Worm (Caenorhabditis elegans) whole organism, young adult: ENCODE results near the gene glct-6.

Experiments used
- B0019.2 ChIP-seq: fragments of 200-800 bp; sonication (Bioruptor generic); conservative IDR thresholded peaks from 2 replicates; pipeline ENCODE4 v1.3.6; 2022; ENCODE audit warnings: missing genetic modification reagents, missing genetic modification characterization, missing compliant biosample characterization
- B0336.3 ChIP-seq: fragments of 200-800 bp; sonication (Bioruptor generic); IDR thresholded peaks from 2 replicates; pipeline ENCODE4 v1.3.6; 2022; ENCODE audit warnings: missing genetic modification characterization, missing compliant biosample characterization
- C06A6.2 ChIP-seq: fragments of 200-800 bp; sonication (Bioruptor generic); conservative IDR thresholded peaks from 2 replicates; pipeline ENCODE4 v1.3.6; 2022; ENCODE audit warnings: missing genetic modification characterization, missing compliant biosample characterization
- C17E4.6 ChIP-seq: fragments of 200-800 bp; sonication (Bioruptor generic); IDR thresholded peaks from 2 replicates; pipeline ENCODE4 v1.3.6; 2022; ENCODE audit warnings: missing genetic modification reagents, missing genetic modification characterization, missing compliant biosample characterization
- F22D6.2 ChIP-seq: sonication (generic microtip); optimal IDR thresholded peaks from 2 replicates; lab custom pipeline; 2016; ENCODE audit warnings: mild to moderate bottlenecking, missing genetic modification characterization, missing compliant biosample characterization
- F37B4.10 ChIP-seq: fragments of 200-800 bp; sonication (Bioruptor generic); IDR thresholded peaks from 2 replicates; pipeline ENCODE4 v1.3.6; 2022; ENCODE audit warnings: missing genetic modification characterization, missing compliant biosample characterization
- F57A8.1 ChIP-seq: fragments of 200-800 bp; sonication (Bioruptor generic); optimal IDR thresholded peaks from 2 replicates; lab custom pipeline; 2018; ENCODE audit warnings: mild to moderate bottlenecking, missing genetic modification characterization, moderate library complexity, missing compliant biosample characterization
- F57C9.4 ChIP-seq: sonication (generic microtip); optimal IDR thresholded peaks from 2 replicates; lab custom pipeline; 2017; ENCODE audit warnings: mild to moderate bottlenecking, missing genetic modification characterization, missing compliant biosample characterization
- K12H6.12 ChIP-seq: fragments of 200-800 bp; sonication (Bioruptor generic); optimal IDR thresholded peaks from 2 replicates; lab custom pipeline; 2018; ENCODE audit warnings: mild to moderate bottlenecking, missing genetic modification characterization, missing compliant biosample characterization
- T07F8.4 ChIP-seq: sonication (generic microtip); optimal IDR thresholded peaks from 2 replicates; lab custom pipeline; 2016; ENCODE audit warnings: mild to moderate bottlenecking, missing genetic modification characterization, moderate library complexity, missing compliant biosample characterization
- T26A5.8 ChIP-seq: sonication (generic microtip); optimal IDR thresholded peaks from 2 replicates; lab custom pipeline; 2016; ENCODE audit warnings: missing genetic modification characterization, missing compliant biosample characterization
- Y53G8AR.9 ChIP-seq: fragments of 200-800 bp; sonication (Bioruptor generic); conservative IDR thresholded peaks from 2 replicates; pipeline ENCODE4 v1.3.6; 2022; ENCODE audit warnings: missing genetic modification reagents, missing genetic modification characterization, missing compliant biosample characterization
- Y67H2A.10 ChIP-seq: fragments of 200-800 bp; sonication (Bioruptor generic); conservative IDR thresholded peaks from 2 replicates; pipeline ENCODE4 v1.3.6; 2022; ENCODE audit warnings: missing genetic modification reagents, missing genetic modification characterization, missing compliant biosample characterization
- ZK185.1 ChIP-seq: sonication (generic microtip); optimal IDR thresholded peaks from 2 replicates; lab custom pipeline; 2016; ENCODE audit warnings: mild to moderate bottlenecking, missing genetic modification characterization, missing compliant biosample characterization; ENCODE audit not compliant: poor library complexity, severe bottlenecking
- attf-3 ChIP-seq: fragments of 200-800 bp; sonication (Bioruptor generic); conservative IDR thresholded peaks from 2 replicates; pipeline ENCODE4 v1.3.6; 2022; ENCODE audit warnings: missing genetic modification reagents, missing genetic modification characterization, missing compliant biosample characterization
- ccch-3 ChIP-seq: fragments of 200-800 bp; sonication (Bioruptor generic); optimal IDR thresholded peaks from 2 replicates; lab custom pipeline; 2018; ENCODE audit warnings: mild to moderate bottlenecking, missing genetic modification characterization, missing compliant biosample characterization
- cebp-1 ChIP-seq, 2 experiments: fragments of 200-800 bp in 1 of 2; sonication (Bioruptor generic) in 1 of 2; sonication (generic microtip) in 1 of 2; IDR thresholded peaks in 1 of 2; optimal IDR thresholded peaks in 1 of 2; 2 replicates each; pipeline versions ENCODE4 v1.3.6 to Lab custom; 2017 to 2022; ENCODE audit warnings: missing compliant biosample characterization in 2 of 2, missing genetic modification characterization in 2 of 2, mild to moderate bottlenecking in 1 of 2, missing genetic modification reagents in 1 of 2, moderate library complexity in 1 of 2
- ceh-100 ChIP-seq: fragments of 200-800 bp; sonication (Bioruptor generic); IDR thresholded peaks from 2 replicates; pipeline ENCODE4 v1.3.6; 2022; ENCODE audit warnings: missing genetic modification reagents, missing genetic modification characterization, missing compliant biosample characterization
- ceh-40 ChIP-seq: fragments of 200-800 bp; sonication (Bioruptor generic); IDR thresholded peaks from 2 replicates; pipeline ENCODE4 v1.3.6; 2022; ENCODE audit warnings: missing genetic modification characterization, missing compliant biosample characterization
- chd-7 ChIP-seq: sonication (generic microtip); optimal IDR thresholded peaks from 2 replicates; lab custom pipeline; 2016; ENCODE audit warnings: mild to moderate bottlenecking, missing genetic modification characterization, moderate library complexity, missing compliant biosample characterization
- dpff-1 ChIP-seq: sonication (generic microtip); optimal IDR thresholded peaks from 2 replicates; lab custom pipeline; 2017; ENCODE audit warnings: mild to moderate bottlenecking, missing genetic modification characterization, missing compliant biosample characterization
- efl-1 ChIP-seq: fragments of 150-350 bp; optimal IDR thresholded peaks from 2 replicates; lab custom pipeline; 2014; ENCODE audit warnings: missing biosample characterization, missing genetic modification reagents, missing genetic modification characterization
- egl-18 ChIP-seq: fragments of 200-800 bp; sonication (Bioruptor generic); IDR thresholded peaks from 2 replicates; pipeline ENCODE4 v1.3.6; 2022; ENCODE audit warnings: missing genetic modification reagents, missing genetic modification characterization, missing compliant biosample characterization
- egl-44 ChIP-seq: fragments of 200-800 bp; sonication (Bioruptor generic); IDR thresholded peaks from 2 replicates; pipeline ENCODE4 v1.3.6; 2022; ENCODE audit warnings: missing genetic modification reagents, missing genetic modification characterization, missing compliant biosample characterization
- egrh-3 ChIP-seq: fragments of 200-800 bp; sonication (Bioruptor generic); IDR thresholded peaks from 2 replicates; pipeline ENCODE4 v1.3.6; 2022; ENCODE audit warnings: missing genetic modification reagents, missing genetic modification characterization, missing compliant biosample characterization
- ets-4 ChIP-seq: fragments of 200-800 bp; sonication (Bioruptor generic); optimal IDR thresholded peaks from 2 replicates; lab custom pipeline; 2018; ENCODE audit warnings: mild to moderate bottlenecking, missing genetic modification characterization, missing compliant biosample characterization
- lin-26 ChIP-seq: fragments of 200-800 bp; sonication (Bioruptor generic); IDR thresholded peaks from 2 replicates; pipeline ENCODE4 v1.3.6; 2022; ENCODE audit warnings: missing genetic modification reagents, missing genetic modification characterization, missing compliant biosample characterization
- lsl-1 ChIP-seq: fragments of 200-800 bp; sonication (Bioruptor generic); optimal IDR thresholded peaks from 2 replicates; lab custom pipeline; 2018; ENCODE audit warnings: mild to moderate bottlenecking, missing genetic modification characterization, moderate library complexity, missing compliant biosample characterization
- lsy-27 ChIP-seq: sonication (generic microtip); optimal IDR thresholded peaks from 2 replicates; lab custom pipeline; 2017; ENCODE audit warnings: missing genetic modification characterization, mild to moderate bottlenecking, missing compliant biosample characterization, antibody characterized with exemption, missing genotype, borderline replicate concordance; ENCODE audit not compliant: insufficient read depth
- mcd-1 ChIP-seq: fragments of 200-800 bp; sonication (Bioruptor generic); IDR thresholded peaks from 2 replicates; pipeline ENCODE4 v1.3.6; 2022; ENCODE audit warnings: missing genetic modification reagents, missing genetic modification characterization, missing compliant biosample characterization
- nfya-2 ChIP-seq: fragments of 200-800 bp; sonication (Bioruptor generic); IDR thresholded peaks from 2 replicates; pipeline ENCODE4 v1.3.6; 2022; ENCODE audit warnings: missing genetic modification reagents, missing genetic modification characterization, missing compliant biosample characterization
- nhr-120 ChIP-seq: fragments of 200-800 bp; sonication (Bioruptor generic); IDR thresholded peaks from 2 replicates; pipeline ENCODE4 v1.3.6; 2022; ENCODE audit warnings: missing genetic modification characterization, missing compliant biosample characterization
- nhr-90 ChIP-seq: sonication (generic microtip); optimal IDR thresholded peaks from 2 replicates; lab custom pipeline; 2016; ENCODE audit warnings: missing genotype, mild to moderate bottlenecking, missing genetic modification characterization, missing compliant biosample characterization
- sdz-38 ChIP-seq: sonication (generic microtip); optimal IDR thresholded peaks from 2 replicates; lab custom pipeline; 2016; ENCODE audit warnings: missing genotype, missing genetic modification characterization, missing compliant biosample characterization
- sea-2 ChIP-seq: fragments of 200-800 bp; sonication (Bioruptor generic); IDR thresholded peaks from 2 replicates; pipeline ENCODE4 v1.3.6; 2022; ENCODE audit warnings: missing genetic modification characterization, missing compliant biosample characterization
- somi-1 ChIP-seq: fragments of 200-800 bp; sonication (Bioruptor generic); optimal IDR thresholded peaks from 2 replicates; lab custom pipeline; 2018; ENCODE audit warnings: mild to moderate bottlenecking, missing genetic modification characterization, missing compliant biosample characterization
- unc-130 ChIP-seq: sonication (generic microtip); optimal IDR thresholded peaks from 2 replicates; lab custom pipeline; 2016; ENCODE audit warnings: missing genetic modification reagents, missing genetic modification characterization, missing compliant biosample characterization
- ztf-18 ChIP-seq: sonication (generic microtip); optimal IDR thresholded peaks from 2 replicates; lab custom pipeline; 2016; ENCODE audit warnings: missing genotype, mild to moderate bottlenecking, missing genetic modification characterization, missing compliant biosample characterization
- ztf-22 ChIP-seq: fragments of 200-800 bp; sonication (Bioruptor generic); optimal IDR thresholded peaks from 2 replicates; lab custom pipeline; 2018; ENCODE audit warnings: mild to moderate bottlenecking, missing genetic modification characterization, moderate library complexity, missing compliant biosample characterization
- ztf-25 ChIP-seq: fragments of 200-800 bp; sonication (Bioruptor generic); IDR thresholded peaks from 2 replicates; pipeline ENCODE4 v1.3.6; 2022; ENCODE audit warnings: missing genetic modification reagents, missing genetic modification characterization, missing compliant biosample characterization
- ztf-3 ChIP-seq: fragments of 200-800 bp; sonication (Bioruptor generic); optimal IDR thresholded peaks from 2 replicates; lab custom pipeline; 2018; ENCODE audit warnings: mild to moderate bottlenecking, missing genetic modification characterization, missing compliant biosample characterization

The glct-6 gene

DNA sequence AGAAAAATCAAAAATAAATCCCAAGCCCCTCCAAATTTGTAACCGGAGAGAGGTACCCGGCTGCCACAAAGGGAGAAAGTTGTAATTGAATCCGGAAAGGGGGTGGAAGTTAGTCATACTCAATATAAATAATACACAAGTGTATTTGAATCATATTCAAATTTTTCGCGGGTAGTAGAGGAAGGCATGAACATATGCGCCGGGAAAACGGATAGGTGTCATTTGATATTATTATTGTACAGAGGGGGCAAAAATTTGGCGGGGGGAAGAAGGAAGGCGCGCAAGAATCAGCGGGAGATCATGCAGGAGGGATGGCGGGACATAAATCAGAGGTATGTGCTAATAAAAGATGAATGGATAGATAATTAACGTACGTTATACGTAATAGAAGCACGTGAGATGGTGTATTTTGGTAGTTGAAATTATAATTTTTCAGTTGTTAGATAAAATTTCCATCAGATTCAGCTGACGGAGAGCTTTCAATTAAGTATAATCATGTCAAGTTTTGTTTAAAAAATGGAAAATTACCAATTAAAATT lies 42.6 kb downstream of the glct-6 start, which contains the start of gene F28F9.3:
Gene F28F9.3 (plus strand): TSS at position 301 of the 539 bp plus-strand sequence.
- TF ChIP-seq egl-18 (GFP tag; lab: Robert Waterston, UW) (no peak), nhr-90 (no peak), efl-1 (GFP tag; lab: Kevin White, UChicago) (peak; percentile 53), B0019.2 (GFP tag; lab: Robert Waterston, UW) (no peak), cebp-1 (GFP tag; IDR thresholded peaks at IDR 0.05; lab: Robert Waterston, UW) (no peak), cebp-1 (tag; optimal IDR thresholded peaks at IDR 0.05; lab: Kevin White, UChicago) (no peak), nhr-120 (GFP tag; lab: Robert Waterston, UW) (no peak)

ce11 chrIV:3827724-3828123 lies 43.7 kb downstream of the glct-6 start:
- TF ChIP-seq lin-26 (GFP tag; lab: Robert Waterston, UW) (no peak), lsl-1 (no peak), nfya-2 (GFP tag; lab: Robert Waterston, UW) (no peak), B0336.3 (GFP tag; lab: Robert Waterston, UW) (no peak), F37B4.10 (no peak), chd-7 (tag; lab: Kevin White, UChicago) (no peak), F57A8.1 (no peak), ccch-3 (no peak), nhr-120 (GFP tag; lab: Robert Waterston, UW) (no peak), ztf-25 (GFP tag; lab: Robert Waterston, UW) (no peak), ztf-22 (GFP tag; lab: Kevin White, UChicago) (no peak), mcd-1 (GFP tag; lab: Robert Waterston, UW) (no peak), unc-130 (GFP tag; lab: Kevin White, UChicago) (no peak), sea-2 (GFP tag; lab: Robert Waterston, UW) (no peak), F22D6.2 (tag; lab: Kevin White, UChicago) (no peak)

ce11 chrIV:3832040-3832439 lies 48.0 kb downstream of the glct-6 start:
- no peak for TF ChIP-seq somi-1 (GFP tag; lab: Kevin White, UChicago)
- no peak for TF ChIP-seq F57C9.4
- no peak for TF ChIP-seq attf-3
- no peak for TF ChIP-seq lsy-27
- no peak for TF ChIP-seq ceh-40 (GFP tag; lab: Robert Waterston, UW)
- no peak for TF ChIP-seq egrh-3
- TF ChIP-seq Y53G8AR.9 (GFP tag; lab: Robert Waterston, UW): no peak
- TF ChIP-seq egl-44 (GFP tag; lab: Robert Waterston, UW): no peak
- TF ChIP-seq K12H6.12 (tag; lab: Kevin White, UChicago): no peak
- TF ChIP-seq dpff-1 (tag; lab: Kevin White, UChicago): no peak
- TF ChIP-seq B0336.3 (GFP tag; lab: Robert Waterston, UW): no peak
- TF ChIP-seq ztf-25 (GFP tag; lab: Robert Waterston, UW): no peak

DNA sequence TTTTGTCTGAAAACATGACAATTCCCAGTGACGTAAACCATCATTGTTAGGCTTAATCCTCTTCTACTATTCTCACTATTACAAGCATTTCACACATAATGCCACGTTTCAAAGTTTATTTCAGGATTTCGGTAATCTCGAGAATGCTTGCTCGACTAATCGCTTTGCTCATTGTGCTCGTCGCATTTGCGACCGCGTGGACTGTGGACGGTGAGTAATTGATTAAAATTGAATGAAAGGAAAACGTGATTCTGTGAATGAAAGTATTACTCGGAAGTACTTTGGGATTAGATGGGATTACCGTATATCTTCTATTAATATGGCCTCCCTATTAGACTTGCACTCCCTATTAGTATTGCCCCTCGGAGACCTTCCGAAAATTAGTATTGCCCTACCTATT lies 49.8 kb downstream of the glct-6 start:
- TF ChIP-seq ets-4 (GFP tag; lab: Kevin White, UChicago) (no peak), T26A5.8 (tag; lab: Kevin White, UChicago) (no peak), T07F8.4 (tag; lab: Kevin White, UChicago) (no peak), sdz-38 (tag; lab: Kevin White, UChicago) (no peak), C17E4.6 (no peak), ztf-18 (tag; lab: Kevin White, UChicago) (no peak), Y67H2A.10 (GFP tag; lab: Robert Waterston, UW) (no peak), ztf-3 (GFP tag; lab: Kevin White, UChicago) (no peak), unc-130 (GFP tag; lab: Kevin White, UChicago) (no peak), ZK185.1 (tag; lab: Kevin White, UChicago) (no peak), lsl-1 (no peak), B0019.2 (GFP tag; lab: Robert Waterston, UW) (no peak), C06A6.2 (GFP tag; lab: Robert Waterston, UW) (no peak), somi-1 (GFP tag; lab: Kevin White, UChicago) (no peak), ceh-100 (GFP tag; lab: Robert Waterston, UW) (no peak), F57A8.1 (no peak)
